Worm (Caenorhabditis elegans) whole organism, L3 larva: Measurements from ENCODE around the gene T23G7.3.

Experiments
- ZK546.5 ChIP-seq: sonication (generic microtip); optimal IDR thresholded peaks from 2 replicates; lab custom pipeline; 2017; ENCODE audit warnings: missing biosample characterization, missing genetic modification characterization
- ama-1 ChIP-seq: fragments of 150-350 bp; optimal IDR thresholded peaks from 2 replicates; lab custom pipeline; 2018
- fos-1 ChIP-seq: fragments of 150-350 bp; optimal IDR thresholded peaks from 2 replicates; lab custom pipeline; 2014; ENCODE audit warnings: missing biosample characterization, missing genetic modification characterization
- nfya-1 ChIP-seq: sonication (generic microtip); optimal IDR thresholded peaks from 2 replicates; lab custom pipeline; 2017; ENCODE audit warnings: missing genetic modification characterization, mild to moderate bottlenecking, missing compliant biosample characterization, antibody characterized with exemption, moderate library complexity; ENCODE audit not compliant: insufficient read depth
- nhr-237 ChIP-seq: fragments of 150-350 bp; optimal IDR thresholded peaks from 2 replicates; lab custom pipeline; 2014; ENCODE audit warnings: missing biosample characterization, missing genetic modification characterization
- zag-1 ChIP-seq: fragments of 150-350 bp; optimal IDR thresholded peaks from 2 replicates; lab custom pipeline; 2014; ENCODE audit warnings: missing biosample characterization, missing genetic modification characterization
- ztf-11 ChIP-seq: fragments of 150-350 bp; optimal IDR thresholded peaks from 2 replicates; lab custom pipeline; 2014; ENCODE audit warnings: missing biosample characterization, missing genetic modification characterization

ce11 chrII:9157125-9157524 lies 10.5 kb downstream of the T23G7.3 start:
- TF ChIP-seq ama-1 (lab: Kevin White, UChicago), result no peak
- TF ChIP-seq nfya-1 (tag; lab: Kevin White, UChicago), result no peak
- no peak for TF ChIP-seq ZK546.5 (tag; lab: Kevin White, UChicago)
- TF ChIP-seq nhr-237, result no peak
- no peak for TF ChIP-seq zag-1 (tag; lab: Kevin White, UChicago)
- TF ChIP-seq fos-1 (tag; lab: Kevin White, UChicago), result no peak
- no peak for TF ChIP-seq ztf-11
